Worm (Caenorhabditis elegans) whole organism, midembryonic: Measurements from ENCODE around the gene C17H11.4.

ENCODE experiments used
- T22C8.4 ChIP-seq: fragments of 200-800 bp; sonication (Bioruptor generic); IDR thresholded peaks from 2 replicates; pipeline ENCODE4 v1.3.6; 2022; ENCODE audit warnings: missing genetic modification characterization, missing compliant biosample characterization
- cog-1 ChIP-seq: sonication (generic microtip); optimal IDR thresholded peaks from 2 replicates; lab custom pipeline; 2016; ENCODE audit warnings: missing genetic modification characterization, missing compliant biosample characterization
- flt-1 ChIP-seq: fragments of 200-800 bp; sonication (Bioruptor generic); IDR thresholded peaks from 2 replicates; pipeline ENCODE4 v1.3.6; 2022; ENCODE audit warnings: missing genetic modification characterization, missing compliant biosample characterization
- klf-2 ChIP-seq: fragments of 200-800 bp; sonication (Bioruptor generic); conservative IDR thresholded peaks from 2 replicates; pipeline ENCODE4 v1.3.6; 2022; ENCODE audit warnings: missing genetic modification reagents, missing genetic modification characterization, missing compliant biosample characterization
- med-1 ChIP-seq: sonication (generic microtip); optimal IDR thresholded peaks from 2 replicates; lab custom pipeline; 2017; ENCODE audit warnings: missing genetic modification characterization, mild to moderate bottlenecking, missing compliant biosample characterization, antibody characterized with exemption, missing genetic modification reagents; ENCODE audit not compliant: insufficient read depth
- ref-1 ChIP-seq: fragments of 200-800 bp; sonication (Bioruptor generic); conservative IDR thresholded peaks from 2 replicates; pipeline ENCODE4 v1.3.6; 2022; ENCODE audit warnings: missing genetic modification reagents, missing genetic modification characterization, missing compliant biosample characterization
- tab-1 ChIP-seq: fragments of 200-800 bp; sonication (Bioruptor generic); IDR thresholded peaks from 2 replicates; pipeline ENCODE4 v1.3.6; 2022; ENCODE audit warnings: missing genetic modification characterization, missing compliant biosample characterization
- ztf-23 ChIP-seq: fragments of 200-800 bp; sonication (Bioruptor generic); IDR thresholded peaks from 2 replicates; pipeline ENCODE4 v1.3.6; 2022; ENCODE audit warnings: missing genetic modification reagents, missing genetic modification characterization, missing compliant biosample characterization
- ztf-29 ChIP-seq: fragments of 200-800 bp; sonication (Bioruptor generic); IDR thresholded peaks from 2 replicates; pipeline ENCODE4 v1.3.6; 2022; ENCODE audit warnings: missing genetic modification reagents, missing genetic modification characterization, missing compliant biosample characterization

Gene C17H11.4

DNA sequence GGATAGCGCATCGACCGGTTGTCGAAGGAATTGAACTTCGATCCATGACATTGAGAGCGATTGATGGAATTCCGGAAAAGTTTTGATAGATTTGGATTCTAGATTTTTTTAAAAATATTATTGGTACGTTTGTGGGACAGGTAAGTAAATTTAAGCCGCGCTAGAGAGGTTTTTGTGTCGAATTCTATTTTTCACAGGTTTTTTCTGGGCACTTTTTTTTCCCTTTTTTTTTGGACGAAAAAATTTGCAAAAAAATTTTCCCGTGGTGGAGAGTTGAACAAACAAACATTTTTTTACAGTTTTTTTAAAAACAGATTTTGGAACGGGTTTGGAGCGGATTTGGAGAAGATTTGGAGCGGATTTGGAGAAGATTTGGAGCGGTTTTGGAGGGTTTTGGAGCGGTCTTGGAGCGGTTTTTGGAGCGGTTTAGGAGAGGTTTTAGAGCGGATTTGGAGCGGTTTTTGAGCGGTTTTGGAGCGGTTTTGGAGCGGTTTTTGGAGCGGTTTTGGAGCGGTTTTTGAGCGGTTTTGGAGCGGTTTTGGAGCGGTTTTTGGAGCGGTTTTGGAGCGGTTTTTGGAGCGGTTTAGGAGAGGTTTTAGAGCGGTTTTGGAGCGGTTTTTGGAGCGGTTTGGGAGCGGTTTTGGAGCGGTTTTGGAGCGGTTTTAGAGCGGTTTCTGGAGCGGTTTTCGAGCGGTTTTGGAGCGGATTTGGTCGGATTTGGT, at the start of gene C17H11.4:
TSS of gene C17H11.4 (minus strand) at position 51 of the 722 bp plus-strand sequence.
- TF ChIP-seq flt-1, result peak; percentile 86
- peak; percentile 67; the same call in 1 of the 2 replicates for TF ChIP-seq klf-2 (GFP tag; lab: Robert Waterston, UW)
- 0 out of 2 replicates have a peak, but pooled peaks have one; percentile 10 for TF ChIP-seq T22C8.4 (GFP tag; lab: Robert Waterston, UW)
- TF ChIP-seq ref-1, result peak; percentile 34; the same call in 1 of the 2 replicates
- peak; percentile 75; the same call in 1 of the 2 replicates for TF ChIP-seq tab-1 (GFP tag; lab: Robert Waterston, UW)
- TF ChIP-seq ztf-23 (GFP tag; lab: Robert Waterston, UW), result peak; percentile 79

ce11 chrX:8230579-8230978, 49.1 kb upstream of the C17H11.4 start:
- no peak for TF ChIP-seq klf-2 (GFP tag; lab: Robert Waterston, UW)
- no peak for TF ChIP-seq ztf-23 (GFP tag; lab: Robert Waterston, UW)
- no peak for TF ChIP-seq T22C8.4 (GFP tag; lab: Robert Waterston, UW)
- TF ChIP-seq cog-1 (tag; lab: Kevin White, UChicago), result no peak

DNA sequence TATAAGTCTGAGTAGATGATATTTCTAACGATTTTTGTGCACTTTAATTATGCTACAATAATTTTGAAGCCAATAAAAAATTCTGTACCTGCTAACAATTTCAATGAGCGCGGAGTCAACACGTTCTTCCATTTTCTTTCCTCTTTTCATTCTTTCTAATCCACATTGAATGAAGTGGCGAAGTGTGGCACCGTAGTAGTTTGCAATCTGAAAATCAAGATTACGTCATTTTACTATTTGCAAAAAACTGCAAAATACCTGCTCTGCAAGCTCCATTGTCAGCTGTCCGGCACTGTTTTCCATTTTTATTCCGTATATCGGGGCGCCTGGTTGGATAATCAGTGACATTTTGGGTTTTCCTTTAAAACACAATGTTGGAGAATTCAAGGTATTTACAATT, 47.8 kb upstream of the C17H11.4 start:
- TF ChIP-seq klf-2 (GFP tag; lab: Robert Waterston, UW), result no peak
- no peak for TF ChIP-seq tab-1 (GFP tag; lab: Robert Waterston, UW)
- no peak for TF ChIP-seq ztf-29 (GFP tag; lab: Robert Waterston, UW)
- TF ChIP-seq T22C8.4 (GFP tag; lab: Robert Waterston, UW), result no peak
- no peak for TF ChIP-seq ref-1
- no peak for TF ChIP-seq flt-1
- TF ChIP-seq cog-1 (tag; lab: Kevin White, UChicago), result no peak
- no peak for TF ChIP-seq med-1
- TF ChIP-seq ztf-23 (GFP tag; lab: Robert Waterston, UW), result no peak

DNA sequence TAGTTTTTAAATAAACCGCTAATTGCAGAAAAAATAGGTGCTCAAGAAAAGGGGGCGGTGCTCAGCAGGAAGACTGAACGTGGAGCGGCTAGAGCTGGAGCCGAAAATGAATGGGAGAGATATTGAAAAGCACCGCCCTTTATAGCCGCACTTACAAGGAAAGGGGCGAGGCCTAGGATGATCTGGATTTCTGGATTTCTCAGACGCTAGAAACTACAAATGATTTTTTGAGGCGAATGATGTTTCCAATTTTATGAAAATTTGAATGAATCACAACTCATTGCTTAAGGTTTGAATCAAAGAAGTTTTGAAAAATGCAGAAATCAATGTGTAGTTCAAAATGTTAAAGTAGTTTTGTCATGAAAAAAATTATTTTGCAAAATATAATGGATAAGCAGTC, 43.5 kb upstream of the C17H11.4 start, which contains the start of gene K02A6.2:
TSS of gene K02A6.2 (minus strand) at position 101 of the 400 bp plus-strand sequence.
- no peak for TF ChIP-seq flt-1
- no peak for TF ChIP-seq med-1
- TF ChIP-seq ref-1, result no peak
- no peak for TF ChIP-seq tab-1 (GFP tag; lab: Robert Waterston, UW)
- TF ChIP-seq ztf-29 (GFP tag; lab: Robert Waterston, UW), result no peak
- no peak for TF ChIP-seq klf-2 (GFP tag; lab: Robert Waterston, UW)
- no peak for TF ChIP-seq ztf-23 (GFP tag; lab: Robert Waterston, UW)
- no peak for TF ChIP-seq T22C8.4 (GFP tag; lab: Robert Waterston, UW)
- no peak for TF ChIP-seq cog-1 (tag; lab: Kevin White, UChicago)

DNA sequence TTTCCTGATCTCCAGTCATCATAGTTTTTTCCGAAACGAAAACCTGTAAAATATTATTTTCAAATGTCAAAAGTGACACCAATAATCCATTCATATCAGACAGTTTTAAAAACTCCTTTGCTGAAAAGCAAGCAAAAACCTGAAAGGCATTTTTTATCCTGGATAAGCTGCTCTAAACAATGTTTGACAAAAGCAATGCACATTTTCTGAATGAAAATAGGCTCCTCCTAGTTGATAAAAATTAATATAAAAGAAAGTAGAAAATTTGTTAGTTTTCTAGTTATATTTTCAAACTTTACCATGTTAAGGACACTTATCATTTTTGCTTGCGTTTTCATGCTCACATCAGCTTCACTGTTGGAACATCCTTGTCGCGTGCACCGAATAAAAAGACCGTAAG, 38.0 kb upstream of the C17H11.4 start, which contains the start of gene K02A6.1:
TSS of gene K02A6.1 (plus strand) at position 301 of the 400 bp plus-strand sequence.
- no peak for TF ChIP-seq T22C8.4 (GFP tag; lab: Robert Waterston, UW)
- TF ChIP-seq ztf-23 (GFP tag; lab: Robert Waterston, UW), result no peak
- no peak for TF ChIP-seq flt-1
- TF ChIP-seq tab-1 (GFP tag; lab: Robert Waterston, UW), result no peak
- TF ChIP-seq cog-1 (tag; lab: Kevin White, UChicago), result no peak
- no peak for TF ChIP-seq med-1
- no peak for TF ChIP-seq ztf-29 (GFP tag; lab: Robert Waterston, UW)

ce11 chrX:8218653-8219052, 37.2 kb upstream of the C17H11.4 start, which contains the start of gene K02A6.4:
TSS of gene K02A6.4 (minus strand) at chrX:8218753.
- TF ChIP-seq tab-1 (GFP tag; lab: Robert Waterston, UW) (no peak), med-1 (no peak), flt-1 (no peak), ztf-29 (GFP tag; lab: Robert Waterston, UW) (no peak), klf-2 (GFP tag; lab: Robert Waterston, UW) (no peak), ztf-23 (GFP tag; lab: Robert Waterston, UW) (no peak), T22C8.4 (GFP tag; lab: Robert Waterston, UW) (no peak), cog-1 (tag; lab: Kevin White, UChicago) (no peak), ref-1 (no peak)

ce11 chrX:8216957-8217356, 35.5 kb upstream of the C17H11.4 start:
- TF ChIP-seq med-1 (no peak), ref-1 (no peak), T22C8.4 (GFP tag; lab: Robert Waterston, UW) (no peak), flt-1 (no peak), ztf-29 (GFP tag; lab: Robert Waterston, UW) (no peak), klf-2 (GFP tag; lab: Robert Waterston, UW) (no peak), ztf-23 (GFP tag; lab: Robert Waterston, UW) (no peak), cog-1 (tag; lab: Kevin White, UChicago) (no peak), tab-1 (GFP tag; lab: Robert Waterston, UW) (no peak)

- TF ChIP-seq ref-1, result no peak
- TF ChIP-seq tab-1 (GFP tag; lab: Robert Waterston, UW), result no peak
- no peak for TF ChIP-seq klf-2 (GFP tag; lab: Robert Waterston, UW)
- TF ChIP-seq T22C8.4 (GFP tag; lab: Robert Waterston, UW), result no peak
- no peak for TF ChIP-seq med-1
- TF ChIP-seq ztf-29 (GFP tag; lab: Robert Waterston, UW), result no peak
- TF ChIP-seq cog-1 (tag; lab: Kevin White, UChicago), result no peak
- no peak for TF ChIP-seq ztf-23 (GFP tag; lab: Robert Waterston, UW)
Measured at ce11 chrX:8214424-8215115, 33.1 kb upstream of the C17H11.4 start, which contains the start of gene C47D2.1. TSS of gene C47D2.1 (plus strand) at chrX:8215065.

DNA sequence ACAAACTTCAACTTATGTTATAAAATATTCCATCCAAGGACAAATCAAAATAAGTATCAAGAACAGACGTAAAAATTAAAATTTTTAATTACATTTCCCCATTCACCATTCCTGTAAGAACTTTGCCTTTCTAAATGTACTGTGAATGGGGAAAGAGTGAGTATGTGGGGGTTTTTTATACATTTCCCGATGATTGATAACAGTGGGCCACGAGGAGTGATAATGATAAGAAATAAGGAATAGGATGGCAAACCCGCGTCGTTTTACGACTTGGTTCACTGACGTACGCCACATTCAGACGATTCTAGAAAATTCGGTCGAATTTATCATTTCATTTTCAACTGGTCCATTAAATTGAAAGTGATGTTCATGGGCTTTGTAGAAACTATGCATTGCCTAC, 29.6 kb upstream of the C17H11.4 start, which contains the start of gene cdd-1:
TSS of gene cdd-1 (minus strand) at position 151 of the 400 bp plus-strand sequence.
- no peak for TF ChIP-seq tab-1 (GFP tag; lab: Robert Waterston, UW)
- TF ChIP-seq flt-1, result no peak
- TF ChIP-seq ref-1, result no peak
- TF ChIP-seq cog-1 (tag; lab: Kevin White, UChicago), result no peak
- no peak for TF ChIP-seq klf-2 (GFP tag; lab: Robert Waterston, UW)
- no peak for TF ChIP-seq ztf-29 (GFP tag; lab: Robert Waterston, UW)
- no peak for TF ChIP-seq T22C8.4 (GFP tag; lab: Robert Waterston, UW)
